Worm (Caenorhabditis elegans) whole organism, midembryonic: ENCODE data around the gene tex-2.

ENCODE experiments used
- T22C8.4 ChIP-seq: fragments of 200-800 bp; sonication (Bioruptor generic); IDR thresholded peaks from 2 replicates; pipeline ENCODE4 v1.3.6; 2022; ENCODE audit warnings: missing genetic modification characterization, missing compliant biosample characterization
- cog-1 ChIP-seq: sonication (generic microtip); optimal IDR thresholded peaks from 2 replicates; lab custom pipeline; 2016; ENCODE audit warnings: missing genetic modification characterization, missing compliant biosample characterization
- flt-1 ChIP-seq: fragments of 200-800 bp; sonication (Bioruptor generic); IDR thresholded peaks from 2 replicates; pipeline ENCODE4 v1.3.6; 2022; ENCODE audit warnings: missing genetic modification characterization, missing compliant biosample characterization
- klf-2 ChIP-seq: fragments of 200-800 bp; sonication (Bioruptor generic); conservative IDR thresholded peaks from 2 replicates; pipeline ENCODE4 v1.3.6; 2022; ENCODE audit warnings: missing genetic modification reagents, missing genetic modification characterization, missing compliant biosample characterization
- ref-1 ChIP-seq: fragments of 200-800 bp; sonication (Bioruptor generic); conservative IDR thresholded peaks from 2 replicates; pipeline ENCODE4 v1.3.6; 2022; ENCODE audit warnings: missing genetic modification reagents, missing genetic modification characterization, missing compliant biosample characterization

- TF ChIP-seq ref-1 (no peak), klf-2 (no peak), flt-1 (GFP tag; lab: Robert Waterston, UW) (no peak), cog-1 (tag; lab: Kevin White, UChicago) (no peak), T22C8.4 (GFP tag; lab: Robert Waterston, UW) (no peak)
Observed at ce11 chrII:5904252-5904651, 30.8 kb upstream of the tex-2 start, which contains the start of gene tsp-18.
